Worm (Caenorhabditis elegans): ENCODE results near the gene F13H8.1.

The F13H8.1 gene

ce11 chrII:6303209-6303740, 20.1 kb downstream of the F13H8.1 start, which contains the start of gene C29F5.1:
TSS of gene C29F5.1 (plus strand) at chrII:6303525.
- no peak for TF ChIP-seq hnd-1 (tag; optimal IDR thresholded peaks at IDR 0.05)

ce11 chrII:6306125-6306524, 22.9 kb downstream of the F13H8.1 start, which contains the start of gene C29F5.8:
TSS of gene C29F5.8 (plus strand) at chrII:6306425.
- TF ChIP-seq B0310.2 (tag; optimal IDR thresholded peaks at IDR 0.05) (no peak), tbx-11 (GFP tag; IDR thresholded peaks at IDR 0.05) (no peak), F13C5.2 (tag; optimal IDR thresholded peaks at IDR 0.05) (no peak), pes-1 (GFP tag; IDR thresholded peaks at IDR 0.05) (no peak), ets-7 (tag; optimal IDR thresholded peaks at IDR 0.05) (no peak), hmbx-1 (tag; optimal IDR thresholded peaks at IDR 0.05) (no peak), tbx-37 (GFP tag; conservative IDR thresholded peaks at IDR 0.05) (no peak), ceh-36 (tag; optimal IDR thresholded peaks at IDR 0.05) (no peak), hnd-1 (tag; optimal IDR thresholded peaks at IDR 0.05) (no peak), tra-4 (tag; optimal IDR thresholded peaks at IDR 0.05) (no peak), aly-1 (tag; optimal IDR thresholded peaks at IDR 0.05) (no peak), hmg-4 (GFP tag; optimal IDR thresholded peaks at IDR 0.05) (no peak), ama-1 (optimal IDR thresholded peaks at IDR 0.05) (no peak), scrt-1 (GFP tag; IDR thresholded peaks at IDR 0.05) (no peak), sea-1 (GFP tag; conservative IDR thresholded peaks at IDR 0.05) (no peak), flt-1 (GFP tag; IDR thresholded peaks at IDR 0.05) (no peak), ceh-13 (GFP tag; optimal IDR thresholded peaks at IDR 0.05) (no peak)

ce11 chrII:6309198-6309597, 26.0 kb downstream of the F13H8.1 start, which contains the start of gene glb-10:
TSS of gene glb-10 (minus strand) at chrII:6309298.
- TF ChIP-seq flt-1 (GFP tag; IDR thresholded peaks at IDR 0.05) (no peak), tbx-37 (GFP tag; conservative IDR thresholded peaks at IDR 0.05) (no peak), aly-1 (tag; optimal IDR thresholded peaks at IDR 0.05) (no peak), ceh-13 (GFP tag; optimal IDR thresholded peaks at IDR 0.05) (no peak), B0310.2 (tag; optimal IDR thresholded peaks at IDR 0.05) (no peak), hmg-4 (GFP tag; optimal IDR thresholded peaks at IDR 0.05) (no peak), sea-1 (GFP tag; conservative IDR thresholded peaks at IDR 0.05) (no peak), F13C5.2 (tag; optimal IDR thresholded peaks at IDR 0.05) (no peak), hnd-1 (tag; optimal IDR thresholded peaks at IDR 0.05) (no peak), ceh-36 (tag; optimal IDR thresholded peaks at IDR 0.05) (no peak), ets-7 (tag; optimal IDR thresholded peaks at IDR 0.05) (no peak), ama-1 (optimal IDR thresholded peaks at IDR 0.05) (no peak), hmbx-1 (tag; optimal IDR thresholded peaks at IDR 0.05) (no peak), tra-4 (tag; optimal IDR thresholded peaks at IDR 0.05) (no peak), pes-1 (GFP tag; IDR thresholded peaks at IDR 0.05) (no peak), scrt-1 (GFP tag; IDR thresholded peaks at IDR 0.05) (no peak), tbx-11 (GFP tag; IDR thresholded peaks at IDR 0.05) (no peak)

- TF ChIP-seq aly-1 (tag; optimal IDR thresholded peaks at IDR 0.05) (no peak), B0310.2 (tag; optimal IDR thresholded peaks at IDR 0.05) (no peak), flt-1 (GFP tag; IDR thresholded peaks at IDR 0.05) (no peak), tbx-37 (GFP tag; conservative IDR thresholded peaks at IDR 0.05) (no peak), hnd-1 (tag; optimal IDR thresholded peaks at IDR 0.05) (no peak)
These were observed 28.3 kb downstream of the F13H8.1 start for ce11 chrII:6311459-6311858.

- no peak for TF ChIP-seq aly-1 (tag; optimal IDR thresholded peaks at IDR 0.05)
- TF ChIP-seq scrt-1 (GFP tag; IDR thresholded peaks at IDR 0.05): no peak
- no peak for TF ChIP-seq ets-7 (tag; optimal IDR thresholded peaks at IDR 0.05)
These were observed 28.7 kb downstream of the F13H8.1 start for ce11 chrII:6311888-6312287.

- TF ChIP-seq tbx-37 (GFP tag; conservative IDR thresholded peaks at IDR 0.05): no peak
- no peak for TF ChIP-seq pes-1 (GFP tag; IDR thresholded peaks at IDR 0.05)
- no peak for TF ChIP-seq ets-7 (tag; optimal IDR thresholded peaks at IDR 0.05)
- no peak for TF ChIP-seq hmbx-1 (tag; optimal IDR thresholded peaks at IDR 0.05)
- no peak for TF ChIP-seq flt-1 (GFP tag; IDR thresholded peaks at IDR 0.05)
- no peak for TF ChIP-seq hnd-1 (tag; optimal IDR thresholded peaks at IDR 0.05)
- TF ChIP-seq aly-1 (tag; optimal IDR thresholded peaks at IDR 0.05): no peak
- no peak for TF ChIP-seq scrt-1 (GFP tag; IDR thresholded peaks at IDR 0.05)
- TF ChIP-seq B0310.2 (tag; optimal IDR thresholded peaks at IDR 0.05): no peak
- no peak for TF ChIP-seq tbx-11 (GFP tag; IDR thresholded peaks at IDR 0.05)
- TF ChIP-seq tra-4 (tag; optimal IDR thresholded peaks at IDR 0.05): no peak
- no peak for TF ChIP-seq hmg-4 (GFP tag; optimal IDR thresholded peaks at IDR 0.05)
- no peak for TF ChIP-seq F13C5.2 (tag; optimal IDR thresholded peaks at IDR 0.05)
- no peak for TF ChIP-seq sea-1 (GFP tag; conservative IDR thresholded peaks at IDR 0.05)
- no peak for TF ChIP-seq ama-1 (optimal IDR thresholded peaks at IDR 0.05)
- TF ChIP-seq ceh-13 (GFP tag; optimal IDR thresholded peaks at IDR 0.05): no peak
- TF ChIP-seq ceh-36 (tag; optimal IDR thresholded peaks at IDR 0.05): no peak
These were observed 37.6 kb downstream of the F13H8.1 start, which contains the start of gene efr-3 for ce11 chrII:6320655-6321388. TSS of gene efr-3 (minus strand) at chrII:6321159.

- no peak for TF ChIP-seq tbx-37 (GFP tag; conservative IDR thresholded peaks at IDR 0.05)
- no peak for TF ChIP-seq B0310.2 (tag; optimal IDR thresholded peaks at IDR 0.05)
- no peak for TF ChIP-seq hmbx-1 (tag; optimal IDR thresholded peaks at IDR 0.05)
- no peak for TF ChIP-seq pes-1 (GFP tag; IDR thresholded peaks at IDR 0.05)
- TF ChIP-seq tbx-11 (GFP tag; IDR thresholded peaks at IDR 0.05): no peak
- no peak for TF ChIP-seq flt-1 (GFP tag; IDR thresholded peaks at IDR 0.05)
- no peak for TF ChIP-seq scrt-1 (GFP tag; IDR thresholded peaks at IDR 0.05)
These were observed 38.9 kb downstream of the F13H8.1 start for ce11 chrII:6322081-6322480.

ce11 chrII:6322979-6323378, 39.8 kb downstream of the F13H8.1 start, which contains the start of gene C32D5.4:
TSS of gene C32D5.4 (minus strand) at chrII:6323079.
- TF ChIP-seq tbx-11 (GFP tag; IDR thresholded peaks at IDR 0.05) (no peak), pes-1 (GFP tag; IDR thresholded peaks at IDR 0.05) (no peak), hmbx-1 (tag; optimal IDR thresholded peaks at IDR 0.05) (no peak), hnd-1 (tag; optimal IDR thresholded peaks at IDR 0.05) (no peak), tbx-37 (GFP tag; conservative IDR thresholded peaks at IDR 0.05) (no peak), B0310.2 (tag; optimal IDR thresholded peaks at IDR 0.05) (no peak), ets-7 (tag; optimal IDR thresholded peaks at IDR 0.05) (no peak), flt-1 (GFP tag; IDR thresholded peaks at IDR 0.05) (no peak), hmg-4 (GFP tag; optimal IDR thresholded peaks at IDR 0.05) (no peak), ceh-13 (GFP tag; optimal IDR thresholded peaks at IDR 0.05) (no peak)
